Fruit fly (Drosophila melanogaster) whole organism, embryonic: Measurements from ENCODE around the gene fzy.
A peak's percentile ranks its signal among the peaks of the same experiment; 100 is the strongest.

Source experiments
- BEAF-32 ChIP-seq: fragments of 200-800 bp; sonication (Bioruptor generic); optimal IDR thresholded peaks from 3 replicates; lab custom pipeline; 2017; ENCODE audit warnings: missing biosample characterization, missing genetic modification characterization, mild to moderate bottlenecking, moderate library complexity, missing genetic modification reagents
- CG10321 ChIP-seq: fragments of 200-800 bp; sonication (Bioruptor generic); IDR thresholded peaks from 2 replicates; pipeline ENCODE4 v1.3.6; 2022; ENCODE audit warnings: missing biosample characterization, missing genetic modification characterization
- CG12659 ChIP-seq: fragments of 200-800 bp; sonication (Bioruptor generic); optimal IDR thresholded peaks from 3 replicates; lab custom pipeline; 2017; ENCODE audit warnings: mild to moderate bottlenecking, missing biosample characterization, missing genetic modification reagents, missing genetic modification characterization
- CG13123 ChIP-seq: fragments of 200-800 bp; sonication (Bioruptor generic); optimal IDR thresholded peaks from 2 replicates; lab custom pipeline; 2016; ENCODE audit warnings: missing biosample characterization, missing genetic modification characterization
- CG13894 ChIP-seq: fragments of 200-800 bp; sonication (Bioruptor generic); optimal IDR thresholded peaks from 3 replicates; lab custom pipeline; 2018; ENCODE audit warnings: missing biosample characterization, mild to moderate bottlenecking, missing genetic modification characterization, moderate library complexity
- CG18476 ChIP-seq: fragments of 200-800 bp; sonication (Bioruptor generic); optimal IDR thresholded peaks from 2 replicates; lab custom pipeline; 2016; ENCODE audit warnings: missing biosample characterization, mild to moderate bottlenecking, missing genetic modification characterization
- CG2120 ChIP-seq: fragments of 200-800 bp; sonication (Bioruptor generic); optimal IDR thresholded peaks from 3 replicates; lab custom pipeline; 2016; ENCODE audit warnings: missing biosample characterization, missing genetic modification characterization
- CG3163 ChIP-seq: fragments of 200-800 bp; sonication (Bioruptor generic); optimal IDR thresholded peaks from 3 replicates; lab custom pipeline; 2016; ENCODE audit warnings: missing biosample characterization, missing genetic modification characterization
- CG6854 ChIP-seq: fragments of 200-800 bp; sonication (Bioruptor generic); optimal IDR thresholded peaks from 3 replicates; lab custom pipeline; 2017; ENCODE audit warnings: missing biosample characterization, mild to moderate bottlenecking, missing genetic modification characterization
- CG8478 ChIP-seq: fragments of >200 bp; optimal IDR thresholded peaks from 2 replicates; lab custom pipeline; 2018
- CrebB ChIP-seq: fragments of 200-800 bp; sonication (Bioruptor generic); optimal IDR thresholded peaks from 3 replicates; lab custom pipeline; 2018; ENCODE audit warnings: missing biosample characterization, mild to moderate bottlenecking, missing genetic modification characterization
- Ets65A ChIP-seq: fragments of 200-800 bp; sonication (Bioruptor generic); peaks from one replicate; lab custom pipeline; 2016; ENCODE audit warnings: missing biosample characterization, missing genetic modification characterization
- Fer3 ChIP-seq: fragments of 200-800 bp; sonication (Bioruptor generic); optimal IDR thresholded peaks from 2 replicates; lab custom pipeline; 2018; ENCODE audit warnings: missing biosample characterization, mild to moderate bottlenecking, missing genetic modification characterization, moderate library complexity
- HLHmδ ChIP-seq: fragments of 200-800 bp; sonication (Bioruptor generic); optimal IDR thresholded peaks from 2 replicates; lab custom pipeline; 2018; ENCODE audit warnings: missing biosample characterization, mild to moderate bottlenecking, missing genetic modification characterization, moderate library complexity
- Lhr ChIP-seq: fragments of 200-800 bp; sonication (Bioruptor generic); optimal IDR thresholded peaks from 3 replicates; lab custom pipeline; 2017; ENCODE audit warnings: mild to moderate bottlenecking, missing biosample characterization, missing genetic modification reagents, missing genetic modification characterization
- Max ChIP-seq: fragments of 200-800 bp; sonication (Bioruptor generic); optimal IDR thresholded peaks from 2 replicates; lab custom pipeline; 2016; ENCODE audit warnings: missing biosample characterization, mild to moderate bottlenecking, missing genetic modification characterization
- Med ChIP-seq: fragments of 200-800 bp; sonication (Bioruptor generic); peaks from one replicate; lab custom pipeline; 2016; ENCODE audit warnings: missing biosample characterization, missing genetic modification characterization, mild to moderate bottlenecking, inconsistent platforms, moderate library complexity
- Oli ChIP-seq: fragments of 200-800 bp; sonication (Bioruptor generic); optimal IDR thresholded peaks from 2 replicates; lab custom pipeline; 2018; ENCODE audit warnings: missing biosample characterization, mild to moderate bottlenecking, missing genetic modification characterization, moderate library complexity
- Poxn ChIP-seq: fragments of 200-800 bp; sonication (Bioruptor generic); IDR thresholded peaks from 2 replicates; pipeline ENCODE4 v1.3.6; 2022; ENCODE audit warnings: missing biosample characterization, missing genetic modification characterization
- Side ChIP-seq: fragments of 200-800 bp; sonication (Bioruptor generic); optimal IDR thresholded peaks from 2 replicates; lab custom pipeline; 2016; ENCODE audit warnings: missing biosample characterization, missing genetic modification characterization
- Trl ChIP-seq, 3 experiments: fragments of >200 bp in 2 of 3; fragments of 200-800 bp in 1 of 3; sonication (Bioruptor generic) in 1 of 3; optimal IDR thresholded peaks; 2 replicates in 1 of 3; 3 replicates in 2 of 3; lab custom pipeline; 2016 to 2017; ENCODE audit warnings: missing biosample characterization in 1 of 3, missing genetic modification characterization in 1 of 3
- aop ChIP-seq: fragments of 200-800 bp; sonication (Bioruptor generic); IDR thresholded peaks from 2 replicates; pipeline ENCODE4 v1.3.6; 2022; ENCODE audit warnings: missing biosample characterization, missing genetic modification characterization
- ash1 ChIP-seq: fragments of 200-800 bp; sonication (Bioruptor generic); optimal IDR thresholded peaks from 2 replicates; lab custom pipeline; 2018; ENCODE audit warnings: missing biosample characterization, mild to moderate bottlenecking, missing genetic modification characterization
- az2 ChIP-seq: fragments of 200-800 bp; sonication (Bioruptor generic); optimal IDR thresholded peaks from 3 replicates; lab custom pipeline; 2016; ENCODE audit warnings: missing biosample characterization, missing genetic modification characterization
- croc ChIP-seq: fragments of 200-800 bp; sonication (Bioruptor generic); conservative IDR thresholded peaks from 3 replicates; pipeline ENCODE4 v1.3.6; 2022; ENCODE audit warnings: missing biosample characterization, missing genetic modification characterization
- crp ChIP-seq, 2 experiments: fragments of 200-800 bp; sonication (Bioruptor generic); optimal IDR thresholded peaks; 2 replicates in 1 of 2; 3 replicates in 1 of 2; lab custom pipeline; 2017; ENCODE audit warnings: missing biosample characterization in 2 of 2, missing genetic modification characterization in 2 of 2, mild to moderate bottlenecking in 1 of 2, moderate library complexity in 1 of 2
- cwo ChIP-seq: fragments of 200-800 bp; sonication (Bioruptor generic); optimal IDR thresholded peaks from 3 replicates; lab custom pipeline; 2017; ENCODE audit warnings: missing biosample characterization, missing genetic modification characterization, mild to moderate bottlenecking, moderate library complexity, missing genetic modification reagents
- danr ChIP-seq: fragments of 200-800 bp; sonication (Bioruptor generic); IDR thresholded peaks from 2 replicates; pipeline ENCODE4 v1.3.6; 2022; ENCODE audit warnings: missing biosample characterization, missing genetic modification characterization
- dm ChIP-seq: fragments of 200-800 bp; sonication (Bioruptor generic); optimal IDR thresholded peaks from 3 replicates; lab custom pipeline; 2016; ENCODE audit warnings: missing biosample characterization, missing genetic modification characterization
- ftz-f1 ChIP-seq: fragments of 200-800 bp; sonication (Bioruptor generic); optimal IDR thresholded peaks from 2 replicates; lab custom pipeline; 2016; ENCODE audit warnings: missing biosample characterization, missing genetic modification characterization
- gcm2 ChIP-seq: fragments of 200-800 bp; sonication (Bioruptor generic); optimal IDR thresholded peaks from 2 replicates; lab custom pipeline; 2016; ENCODE audit warnings: missing biosample characterization, missing genetic modification characterization
- gro ChIP-seq: fragments of 200-800 bp; sonication (Bioruptor generic); optimal IDR thresholded peaks from 2 replicates; lab custom pipeline; 2016; ENCODE audit warnings: missing biosample characterization, missing genetic modification characterization
- hth ChIP-seq: fragments of >200 bp; optimal IDR thresholded peaks from 2 replicates; lab custom pipeline; 2017; ENCODE audit warnings: inconsistent platforms
- ken ChIP-seq: fragments of 200-800 bp; sonication (Bioruptor generic); IDR thresholded peaks from 3 replicates; pipeline ENCODE4 v1.3.6; 2022; ENCODE audit warnings: missing biosample characterization, missing genetic modification characterization
- kni ChIP-seq: fragments of 200-800 bp; sonication (Bioruptor generic); optimal IDR thresholded peaks from 3 replicates; lab custom pipeline; 2017; ENCODE audit warnings: mild to moderate bottlenecking, missing biosample characterization, missing genetic modification reagents, missing genetic modification characterization
- lbe ChIP-seq: fragments of 200-800 bp; sonication (Bioruptor generic); optimal IDR thresholded peaks from 2 replicates; lab custom pipeline; 2016; ENCODE audit warnings: missing biosample characterization, mild to moderate bottlenecking, missing genetic modification characterization
- luna ChIP-seq: fragments of 200-800 bp; sonication (Bioruptor generic); optimal IDR thresholded peaks from 2 replicates; lab custom pipeline; 2016; ENCODE audit warnings: missing biosample characterization, missing genetic modification characterization
- nom ChIP-seq: fragments of 200-800 bp; sonication (Bioruptor generic); optimal IDR thresholded peaks from 2 replicates; lab custom pipeline; 2017; ENCODE audit warnings: missing biosample characterization, missing genetic modification characterization, mild to moderate bottlenecking, moderate library complexity, missing genetic modification reagents
- pfk ChIP-seq: fragments of 200-800 bp; sonication (Bioruptor generic); optimal IDR thresholded peaks from 2 replicates; lab custom pipeline; 2018; ENCODE audit warnings: missing biosample characterization, mild to moderate bottlenecking, missing genetic modification characterization, moderate library complexity
- row ChIP-seq: fragments of 200-800 bp; sonication (Bioruptor generic); IDR thresholded peaks from 3 replicates; pipeline ENCODE4 v1.3.6; 2022; ENCODE audit warnings: missing biosample characterization, missing genetic modification characterization
- sd ChIP-seq: fragments of 200-800 bp; sonication (Bioruptor generic); optimal IDR thresholded peaks from 3 replicates; lab custom pipeline; 2018; ENCODE audit warnings: missing biosample characterization, mild to moderate bottlenecking, missing genetic modification characterization, moderate library complexity
- sens ChIP-seq: fragments of 200-800 bp; sonication (Bioruptor generic); peaks from one replicate; lab custom pipeline; 2016; ENCODE audit warnings: missing biosample characterization, missing genetic modification characterization
- sens-2 ChIP-seq: fragments of 200-800 bp; sonication (Bioruptor generic); IDR thresholded peaks from 2 replicates; pipeline ENCODE4 v1.3.6; 2022; ENCODE audit warnings: missing biosample characterization, missing genetic modification characterization
- sqz ChIP-seq: fragments of 200-800 bp; sonication (Bioruptor generic); optimal IDR thresholded peaks from 3 replicates; lab custom pipeline; 2018; ENCODE audit warnings: missing biosample characterization, mild to moderate bottlenecking, missing genetic modification characterization
- sug ChIP-seq: fragments of 200-800 bp; optimal IDR thresholded peaks from 2 replicates; lab custom pipeline; 2019; ENCODE audit warnings: missing biosample characterization, mild to moderate bottlenecking, missing genetic modification characterization, moderate library complexity
- tll ChIP-seq, 2 experiments: fragments of 200-800 bp in 1 of 2; fragments of >200 bp in 1 of 2; sonication (Bioruptor generic) in 1 of 2; optimal IDR thresholded peaks; 2 replicates each; lab custom pipeline; 2017 to 2019; ENCODE audit warnings: missing biosample characterization in 2 of 2, missing genetic modification characterization in 2 of 2, mild to moderate bottlenecking in 1 of 2, moderate library complexity in 1 of 2
- trem ChIP-seq: fragments of 200-800 bp; optimal IDR thresholded peaks from 3 replicates; lab custom pipeline; 2019; ENCODE audit warnings: missing biosample characterization, mild to moderate bottlenecking, missing genetic modification characterization, moderate library complexity
- trh ChIP-seq: fragments of 200-800 bp; sonication (Bioruptor generic); optimal IDR thresholded peaks from 2 replicates; lab custom pipeline; 2016; ENCODE audit warnings: missing biosample characterization, missing genetic modification characterization
- ttk ChIP-seq: fragments of 200-800 bp; sonication (Bioruptor generic); IDR thresholded peaks from 2 replicates; pipeline ENCODE4 v2.1.2; 2022; ENCODE audit warnings: missing biosample characterization, missing genetic modification characterization
- twi ChIP-seq: fragments of 200-800 bp; optimal IDR thresholded peaks from 2 replicates; lab custom pipeline; 2019; ENCODE audit warnings: missing biosample characterization, mild to moderate bottlenecking, missing genetic modification characterization, moderate library complexity
- tx ChIP-seq: fragments of 200-800 bp; sonication (Bioruptor generic); optimal IDR thresholded peaks from 2 replicates; lab custom pipeline; 2016; ENCODE audit warnings: missing biosample characterization, missing genetic modification characterization
- vnd ChIP-seq: fragments of 200-800 bp; sonication (Bioruptor generic); IDR thresholded peaks from 3 replicates; pipeline ENCODE4 v1.3.6; 2022; ENCODE audit warnings: missing biosample characterization, missing genetic modification characterization; ENCODE audit not compliant: partially characterized antibody

The fzy gene

dm6 chr2L:16271486-16271806 lies 39.3 kb upstream of the fzy start (continued):
- no peak for TF ChIP-seq gcm2 (GFP tag; lab: Kevin White, UChicago)
- TF ChIP-seq lbe (GFP tag; lab: Kevin White, UChicago), result no peak
- TF ChIP-seq Side (GFP tag; lab: Kevin White, UChicago), result peak; percentile 6
- TF ChIP-seq ttk (GFP tag; lab: Robert Waterston, UW), result no peak
- peak; percentile 66 to 89 for TF ChIP-seq Trl (optimal IDR thresholded peaks at IDR 0.05; lab: Kevin White, UChicago)
- no peak for TF ChIP-seq Trl (GFP tag; optimal IDR thresholded peaks at IDR 0.05; lab: Kevin White, UChicago)
- TF ChIP-seq pfk (GFP tag; lab: Kevin White, UChicago), result peak; percentile 89
- TF ChIP-seq dm (GFP tag; lab: Kevin White, UChicago), result peak; percentile 62
- no peak for TF ChIP-seq trem
- no peak for TF ChIP-seq aop
- no peak for TF ChIP-seq tx (GFP tag; lab: Kevin White, UChicago)
- TF ChIP-seq CG13894 (tag; lab: Kevin White, UChicago), result peak; percentile 55
- TF ChIP-seq hth (lab: Kevin White, UChicago), result no peak
- TF ChIP-seq danr (GFP tag; lab: Robert Waterston, UW), result no peak
- TF ChIP-seq CG10321 (GFP tag; lab: Robert Waterston, UW), result no peak
- TF ChIP-seq CG12659, result no peak
- TF ChIP-seq ken (GFP tag; lab: Robert Waterston, UW), result no peak
- TF ChIP-seq ash1 (GFP tag; lab: Kevin White, UChicago), result peak; percentile 43
- TF ChIP-seq HLHmδ (GFP tag; lab: Kevin White, UChicago), result peak; percentile 86
- TF ChIP-seq Poxn (GFP tag; lab: Robert Waterston, UW), result no peak
- no peak for TF ChIP-seq tll (GFP tag; optimal IDR thresholded peaks at IDR 0.05; lab: Kevin White, UChicago)
- peak; percentile 13 for TF ChIP-seq luna (GFP tag; lab: Kevin White, UChicago)
- peak; percentile 78 for TF ChIP-seq Med (GFP tag; lab: Kevin White, UChicago)
- TF ChIP-seq cwo (GFP tag; lab: Kevin White, UChicago), result peak; percentile 50
- no peak for TF ChIP-seq az2 (GFP tag; lab: Kevin White, UChicago)
- TF ChIP-seq sens-2 (GFP tag; lab: Robert Waterston, UW), result no peak
- peak; percentile 23 to 88 for TF ChIP-seq crp (GFP tag; optimal IDR thresholded peaks at IDR 0.05; lab: Kevin White, UChicago)
- no peak for TF ChIP-seq Ets65A (GFP tag; lab: Kevin White, UChicago)
- TF ChIP-seq Oli, result no peak
- peak; percentile 16 for TF ChIP-seq CrebB (tag; lab: Kevin White, UChicago)
- no peak for TF ChIP-seq Lhr (GFP tag; lab: Kevin White, UChicago)
- no peak for TF ChIP-seq BEAF-32 (GFP tag; lab: Kevin White, UChicago)
- no peak for TF ChIP-seq CG2120 (GFP tag; lab: Kevin White, UChicago)
- no peak for TF ChIP-seq Max (GFP tag; lab: Kevin White, UChicago)
- peak; percentile 90 for TF ChIP-seq twi
- peak; percentile 21 for TF ChIP-seq gro (GFP tag; lab: Kevin White, UChicago)
- peak; percentile 63 for TF ChIP-seq CG8478 (lab: Kevin White, UChicago)
- TF ChIP-seq CG13123 (GFP tag; lab: Kevin White, UChicago), result no peak
- TF ChIP-seq CG6854 (GFP tag; lab: Kevin White, UChicago), result peak; percentile 17
- no peak for TF ChIP-seq croc (GFP tag; lab: Robert Waterston, UW)
- TF ChIP-seq sug (tag; lab: Kevin White, UChicago), result peak; percentile 71
- TF ChIP-seq sqz (GFP tag; lab: Kevin White, UChicago), result peak; percentile 48
- TF ChIP-seq vnd (GFP tag; lab: Robert Waterston, UW), result no peak
- peak; percentile 88 for TF ChIP-seq sd (tag; lab: Kevin White, UChicago)
- peak; percentile 48 for TF ChIP-seq kni (GFP tag; lab: Kevin White, UChicago)
- no peak for TF ChIP-seq trh (GFP tag; lab: Kevin White, UChicago)
- no peak for TF ChIP-seq CG3163 (GFP tag; lab: Kevin White, UChicago)
- TF ChIP-seq nom (GFP tag; lab: Kevin White, UChicago), result peak; percentile 41
- TF ChIP-seq CG18476, result no peak
- no peak for TF ChIP-seq row (GFP tag; lab: Robert Waterston, UW)
- TF ChIP-seq Fer3 (tag; lab: Kevin White, UChicago), result no peak
- peak; percentile 89 for TF ChIP-seq ftz-f1 (GFP tag; lab: Kevin White, UChicago)
- TF ChIP-seq sens (GFP tag; lab: Kevin White, UChicago), result no peak
